Fruit fly (Drosophila melanogaster): ENCODE measurements around the gene AOX4.

The AOX4 gene

DNA sequence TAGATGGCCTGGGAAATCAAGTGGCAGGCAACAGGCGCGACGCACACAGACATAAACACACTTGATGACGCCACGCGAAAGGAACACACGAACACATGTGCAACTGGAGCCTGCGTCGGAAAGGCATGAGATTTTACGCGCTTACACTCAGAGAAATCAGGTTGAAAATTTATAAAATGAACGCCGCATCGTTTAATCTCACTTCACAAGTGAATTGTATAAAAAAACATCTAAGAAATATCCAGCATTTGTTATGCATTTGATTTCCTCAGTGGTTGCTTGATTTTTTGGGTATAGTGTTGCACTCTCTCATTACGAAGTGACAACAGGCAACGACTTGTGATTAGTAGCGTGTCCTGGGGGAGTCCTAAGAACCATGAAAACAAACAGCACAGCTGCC lies 34.9 kb upstream of the AOX4 start:
- no peak for TF ChIP-seq spab (GFP tag; optimal IDR thresholded peaks at IDR 0.05)
- no peak for TF ChIP-seq Ets96B (tag; optimal IDR thresholded peaks at IDR 0.05)
- TF ChIP-seq CG6808 (GFP tag; optimal IDR thresholded peaks at IDR 0.05) = no peak
- TF ChIP-seq lz (GFP tag; optimal IDR thresholded peaks at IDR 0.05) = no peak
- no peak for TF ChIP-seq CG16779 (tag; optimal IDR thresholded peaks at IDR 0.05)
- peak; percentile 1 for TF ChIP-seq CG31627 (GFP tag; optimal IDR thresholded peaks at IDR 0.05)
- no peak for TF ChIP-seq esn (GFP tag; optimal IDR thresholded peaks at IDR 0.05)
- no peak for TF ChIP-seq CG10669 (GFP tag; optimal IDR thresholded peaks at IDR 0.05)
- TF ChIP-seq Lpt (GFP tag; optimal IDR thresholded peaks at IDR 0.05) = no peak
- no peak for TF ChIP-seq Sox102F (GFP tag; optimal IDR thresholded peaks at IDR 0.05)
- TF ChIP-seq CG6792 (GFP tag; optimal IDR thresholded peaks at IDR 0.05) = no peak
- TF ChIP-seq CG32006 (GFP tag; optimal IDR thresholded peaks at IDR 0.05) = no peak
- peak; percentile 36 for TF ChIP-seq svp (GFP tag)
- no peak for TF ChIP-seq CG11902 (GFP tag; optimal IDR thresholded peaks at IDR 0.05)
- TF ChIP-seq CG9139 (GFP tag; optimal IDR thresholded peaks at IDR 0.05) = no peak

- TF ChIP-seq Eip93F (GFP tag; optimal IDR thresholded peaks at IDR 0.05) (no peak), dac (GFP tag; optimal IDR thresholded peaks at IDR 0.05) (no peak), CG11294 (GFP tag; IDR thresholded peaks at IDR 0.05) (no peak), esn (GFP tag; optimal IDR thresholded peaks at IDR 0.05) (no peak), eg (GFP tag; IDR thresholded peaks at IDR 0.05) (no peak), Sox15 (GFP tag; optimal IDR thresholded peaks at IDR 0.05) (no peak)
Measured at dm6 chr3R:15584523-15585149, 32.0 kb upstream of the AOX4 start.

dm6 chr3R:15583447-15583846 lies 30.8 kb upstream of the AOX4 start:
- TF ChIP-seq Eip93F (GFP tag; optimal IDR thresholded peaks at IDR 0.05) (no peak), Sox15 (GFP tag; optimal IDR thresholded peaks at IDR 0.05) (no peak)

DNA sequence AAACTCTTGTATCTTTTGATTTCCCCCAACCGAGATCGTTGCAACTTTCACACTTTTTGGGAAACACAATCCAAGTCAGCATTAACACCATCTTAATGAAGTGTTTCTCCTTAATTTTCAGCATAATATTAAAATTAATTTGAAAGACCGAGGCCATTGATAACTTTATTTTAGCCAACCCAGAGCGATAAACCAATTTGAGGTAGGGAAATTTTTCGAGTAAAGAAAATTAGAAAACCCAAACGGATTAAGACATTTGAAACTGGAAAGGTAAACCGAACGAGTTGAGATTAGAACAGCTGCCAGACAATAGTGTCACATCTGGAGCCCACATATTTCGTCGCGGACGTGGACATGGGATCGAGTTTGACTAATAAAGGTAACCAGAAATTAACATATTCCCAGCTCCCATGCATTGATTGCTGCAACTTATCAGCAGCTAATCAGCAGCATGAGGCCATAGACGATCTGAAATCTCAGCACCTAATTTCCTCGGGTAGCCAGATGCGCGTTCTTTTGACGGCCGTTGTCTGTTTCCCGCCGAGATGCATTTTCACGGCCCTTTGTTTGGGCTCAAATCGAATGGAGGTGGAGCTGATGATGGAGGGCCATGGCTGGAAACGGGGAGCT lies 30.0 kb upstream of the AOX4 start:
- TF ChIP-seq net (GFP tag; optimal IDR thresholded peaks at IDR 0.05) = no peak
- no peak for TF ChIP-seq esn (GFP tag; optimal IDR thresholded peaks at IDR 0.05)
- TF ChIP-seq Ets21C (GFP tag; optimal IDR thresholded peaks at IDR 0.05) = no peak
- no peak for TF ChIP-seq OdsH (GFP tag; optimal IDR thresholded peaks at IDR 0.05)
- TF ChIP-seq CG6808 (GFP tag; optimal IDR thresholded peaks at IDR 0.05) = no peak

DNA sequence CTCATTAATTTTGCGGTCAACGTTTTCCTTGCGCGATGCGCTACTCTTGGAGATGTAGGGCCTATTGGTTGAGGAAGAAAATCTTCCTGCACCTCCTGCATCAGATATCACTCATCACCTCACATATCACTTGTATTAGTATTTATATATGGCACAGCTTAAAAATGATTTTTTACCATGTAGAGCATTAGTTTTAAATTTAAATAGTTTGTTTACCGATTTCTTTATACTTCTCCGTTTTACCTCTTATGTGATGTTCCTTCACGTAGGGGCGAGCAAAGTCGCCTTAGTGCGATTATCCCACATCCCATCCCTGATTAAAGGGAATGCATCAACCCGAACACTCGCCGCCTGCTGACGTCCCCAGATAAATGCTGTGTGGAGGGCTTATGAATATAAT lies 28.1 kb upstream of the AOX4 start:
- TF ChIP-seq topi (GFP tag; optimal IDR thresholded peaks at IDR 0.05) = peak; percentile 49
- TF ChIP-seq CG6792 (GFP tag; optimal IDR thresholded peaks at IDR 0.05) = peak; percentile 21
- peak; percentile 3 for TF ChIP-seq spab (GFP tag; optimal IDR thresholded peaks at IDR 0.05)
- peak; percentile 60 for TF ChIP-seq esn (GFP tag; optimal IDR thresholded peaks at IDR 0.05)
- TF ChIP-seq Eip78C (GFP tag) = peak; percentile 62
- TF ChIP-seq cyc (GFP tag; optimal IDR thresholded peaks at IDR 0.05) = peak; percentile 52
- TF ChIP-seq svp (GFP tag) = peak; percentile 83
- peak; percentile 7 for TF ChIP-seq Ets96B (tag; optimal IDR thresholded peaks at IDR 0.05)
- TF ChIP-seq Met (GFP tag; optimal IDR thresholded peaks at IDR 0.05) = peak; percentile 27
- no peak for TF ChIP-seq salr (GFP tag; optimal IDR thresholded peaks at IDR 0.05)
- TF ChIP-seq fd85E (GFP tag; optimal IDR thresholded peaks at IDR 0.05) = no peak
- TF ChIP-seq CG6808 (GFP tag; optimal IDR thresholded peaks at IDR 0.05) = peak; percentile 6
- peak; percentile 19 for TF ChIP-seq Sox102F (GFP tag; optimal IDR thresholded peaks at IDR 0.05)
- TF ChIP-seq CG7368 (GFP tag; optimal IDR thresholded peaks at IDR 0.05) = no peak
- TF ChIP-seq acj6 (GFP tag; optimal IDR thresholded peaks at IDR 0.05) = peak; percentile 27
- TF ChIP-seq dsx (GFP tag; optimal IDR thresholded peaks at IDR 0.05; ENCODE audit: poor library complexity, severe bottlenecking) = no peak
- peak in 1 of 2 experiments; percentile 9 for TF ChIP-seq ss (GFP tag; optimal IDR thresholded peaks at IDR 0.05)
- TF ChIP-seq CG6854 (GFP tag; optimal IDR thresholded peaks at IDR 0.05) = no peak
- peak; percentile 40 for TF ChIP-seq lz (GFP tag; optimal IDR thresholded peaks at IDR 0.05)
- no peak for TF ChIP-seq Blimp-1 (GFP tag; optimal IDR thresholded peaks at IDR 0.05)
- peak; percentile 43 for TF ChIP-seq Ets21C (GFP tag; optimal IDR thresholded peaks at IDR 0.05)
- TF ChIP-seq CG34406 (GFP tag; optimal IDR thresholded peaks at IDR 0.05) = no peak
- no peak for TF ChIP-seq CG6276 (GFP tag; optimal IDR thresholded peaks at IDR 0.05)
- TF ChIP-seq Lpt (GFP tag; optimal IDR thresholded peaks at IDR 0.05) = no peak
- TF ChIP-seq CG8319 (GFP tag; optimal IDR thresholded peaks at IDR 0.05) = no peak
- no peak for TF ChIP-seq CG11294 (GFP tag; IDR thresholded peaks at IDR 0.05)
- TF ChIP-seq Sox14 (GFP tag; optimal IDR thresholded peaks at IDR 0.05) = peak; percentile 23
- no peak for TF ChIP-seq CG1621 (tag; optimal IDR thresholded peaks at IDR 0.05)
- TF ChIP-seq CG3032 (tag; optimal IDR thresholded peaks at IDR 0.05) = no peak

Measured in whole organism, prepupa.